Fruit fly (Drosophila melanogaster) whole organism: ENCODE data around the gene mRpS7.

Source experiments
- Dll ChIP-seq: fragments of >200 bp; optimal IDR thresholded peaks from 2 replicates; lab custom pipeline; 2017
- EcR ChIP-seq, 2 experiments: fragments of >200 bp; optimal IDR thresholded peaks; 2 replicates each; lab custom pipeline; 2017; ENCODE audit warnings: missing biosample characterization in 2 of 2, missing genetic modification characterization in 2 of 2, missing genetic modification reagents in 2 of 2
- psq ChIP-seq: fragments of >200 bp; optimal IDR thresholded peaks from 2 replicates; lab custom pipeline; 2017

dm6 chr2L:10413251-10414127, 27.0 kb downstream of the mRpS7 start, which contains the start of the genes CG5355 and Klp31E:
- TF ChIP-seq psq (lab: Kevin White, UChicago) (no peak), Dll (lab: Kevin White, UChicago) (no peak), EcR (GFP tag; optimal IDR thresholded peaks at IDR 0.05; lab: Kevin White, UChicago) (no peak)
